Fruit fly (Drosophila melanogaster): ENCODE results near the gene CG13082.

CG13082 gene

DNA sequence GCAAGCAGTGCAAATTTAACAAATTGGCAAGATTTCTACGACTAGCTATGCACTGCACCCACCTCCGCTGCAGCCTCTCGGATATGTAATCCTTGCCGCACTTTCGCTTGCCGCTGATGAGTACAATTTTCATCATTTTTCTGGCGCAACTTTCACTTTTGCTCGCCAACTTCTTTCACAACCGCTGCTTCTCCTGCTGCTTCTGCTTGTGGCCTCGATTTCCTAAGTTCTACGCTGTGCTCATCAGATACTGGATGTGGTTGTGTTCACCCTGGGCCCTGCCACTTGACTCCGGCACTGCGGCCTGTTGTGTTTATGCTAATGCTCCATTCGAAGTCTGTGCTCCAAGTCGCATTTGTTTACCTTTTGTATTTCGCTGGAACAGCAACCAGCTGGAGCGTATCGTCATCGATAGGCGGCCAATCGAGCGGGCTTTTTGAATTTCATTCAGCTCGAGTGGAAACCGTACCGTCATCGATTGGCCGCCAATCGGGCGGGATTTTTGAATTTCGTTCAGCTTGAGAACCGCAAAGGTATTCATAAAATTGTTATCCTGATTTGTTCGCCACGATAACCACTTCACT lies 41.9 kb downstream of the CG13082 start, which contains the start of gene Pmvk (continued):
- TF ChIP-seq NC2α (GFP tag; optimal IDR thresholded peaks at IDR 0.05) (no peak), shn (GFP tag; optimal IDR thresholded peaks at IDR 0.05) (no peak), stc (GFP tag; IDR thresholded peaks at IDR 0.05) (no peak), CG2129 (GFP tag; IDR thresholded peaks at IDR 0.05; ENCODE audit: partially characterized antibody) (no peak), CG11093 (GFP tag; IDR thresholded peaks at IDR 0.05) (no peak), CG4424 (GFP tag; optimal IDR thresholded peaks at IDR 0.05) (no peak), lilli (GFP tag; optimal IDR thresholded peaks at IDR 0.05) (no peak), Dip2 (GFP tag; IDR thresholded peaks at IDR 0.05) (no peak), knrl (GFP tag; IDR thresholded peaks at IDR 0.05; ENCODE audit: partially characterized antibody) (peak; percentile 46; the same call in 2 of the 3 replicates), Blimp-1 (GFP tag; optimal IDR thresholded peaks at IDR 0.05) (peak; percentile 98), CG9797 (GFP tag; optimal IDR thresholded peaks at IDR 0.05) (peak; percentile 45), CG8478 (optimal IDR thresholded peaks at IDR 0.05) (no peak), CG1792 (GFP tag; optimal IDR thresholded peaks at IDR 0.05) (no peak), CG14050 (GFP tag; IDR thresholded peaks at IDR 0.05) (no peak), sisA (GFP tag; IDR thresholded peaks at IDR 0.05) (no peak), CG5953 (GFP tag; IDR thresholded peaks at IDR 0.05) (no peak), bbx (GFP tag; IDR thresholded peaks at IDR 0.05; ENCODE audit: partially characterized antibody) (peak; percentile 94), schlank (tag; optimal IDR thresholded peaks at IDR 0.05) (no peak), CG1529 (GFP tag; optimal IDR thresholded peaks at IDR 0.05) (no peak), CG10654 (GFP tag; optimal IDR thresholded peaks at IDR 0.05) (no peak), Hand (GFP tag; optimal IDR thresholded peaks at IDR 0.05) (no peak), pzg (GFP tag; optimal IDR thresholded peaks at IDR 0.05) (peak; percentile 65), Opbp (GFP tag; IDR thresholded peaks at IDR 0.05; ENCODE audit: partially characterized antibody) (peak; percentile 89; the same call in 2 of the 3 replicates), Ets65A (GFP tag) (no peak), CG14014 (GFP tag; IDR thresholded peaks at IDR 0.05) (no peak), vfl (GFP tag; optimal IDR thresholded peaks at IDR 0.05) (no peak), abd-A (tag; optimal IDR thresholded peaks at IDR 0.05) (no peak), pros (GFP tag; optimal IDR thresholded peaks at IDR 0.05) (no peak), NFAT (GFP tag; IDR thresholded peaks at IDR 0.05) (no peak), ewg (GFP tag; optimal IDR thresholded peaks at IDR 0.05) (no peak), CG16863 (GFP tag; optimal IDR thresholded peaks at IDR 0.05) (no peak), Eip74EF (GFP tag; optimal IDR thresholded peaks at IDR 0.05) (no peak), CG10565 (GFP tag; optimal IDR thresholded peaks at IDR 0.05) (no peak), bcd (GFP tag; optimal IDR thresholded peaks at IDR 0.05) (no peak), Trl (optimal IDR thresholded peaks at IDR 0.05) (no peak), Trl (GFP tag; optimal IDR thresholded peaks at IDR 0.05) (no peak), CG9876 (GFP tag; optimal IDR thresholded peaks at IDR 0.05) (no peak), Ssrp (tag; optimal IDR thresholded peaks at IDR 0.05) (no peak), Side (GFP tag; optimal IDR thresholded peaks at IDR 0.05) (no peak), tx (GFP tag; optimal IDR thresholded peaks at IDR 0.05) (no peak), yki (optimal IDR thresholded peaks at IDR 0.05) (no peak), CG34224 (GFP tag; IDR thresholded peaks at IDR 0.05; ENCODE audit: partially characterized antibody) (peak; percentile 88), CG33213 (GFP tag; optimal IDR thresholded peaks at IDR 0.05) (no peak), GATAe (GFP tag; conservative IDR thresholded peaks at IDR 0.05) (no peak), CG6272 (GFP tag; IDR thresholded peaks at IDR 0.05) (no peak), trem (tag; optimal IDR thresholded peaks at IDR 0.05) (peak; percentile 69), Sry-β (GFP tag; optimal IDR thresholded peaks at IDR 0.05) (no peak), Hey (tag; optimal IDR thresholded peaks at IDR 0.05) (no peak), Sin3A (optimal IDR thresholded peaks at IDR 0.05) (no peak), chm (GFP tag; IDR thresholded peaks at IDR 0.05) (no peak), CG6813 (GFP tag; optimal IDR thresholded peaks at IDR 0.05) (no peak), Ravus (GFP tag; IDR thresholded peaks at IDR 0.05) (no peak)
